Fruit fly (Drosophila melanogaster): ENCODE measurements around the gene Smyd3.

Smyd3 gene

dm6 chrX:2647472-2647883 is 38.8 kb upstream of the Smyd3 start (continued):
- no peak for TF ChIP-seq CG34224 (GFP tag; IDR thresholded peaks at IDR 0.05; ENCODE audit: partially characterized antibody)
- TF ChIP-seq lbe (GFP tag; optimal IDR thresholded peaks at IDR 0.05) = peak; percentile 76
- TF ChIP-seq HLHmδ (GFP tag; optimal IDR thresholded peaks at IDR 0.05) = no peak
- TF ChIP-seq ato (GFP tag; IDR thresholded peaks at IDR 0.05; ENCODE audit: partially characterized antibody) = no peak
- TF ChIP-seq CG14860 (GFP tag; IDR thresholded peaks at IDR 0.05; ENCODE audit: partially characterized antibody) = no peak
- TF ChIP-seq ara (GFP tag; IDR thresholded peaks at IDR 0.05) = peak; percentile 34; the same call in 1 of the 2 replicates
- TF ChIP-seq dati (GFP tag; IDR thresholded peaks at IDR 0.05) = no peak
- TF ChIP-seq CG7928 (GFP tag; optimal IDR thresholded peaks at IDR 0.05) = no peak
- TF ChIP-seq CG13123 (GFP tag; optimal IDR thresholded peaks at IDR 0.05) = no peak
- no peak for TF ChIP-seq CG14965 (GFP tag; optimal IDR thresholded peaks at IDR 0.05; ENCODE audit: borderline replicate concordance)
- no peak for TF ChIP-seq Scr (GFP tag; IDR thresholded peaks at IDR 0.05; ENCODE audit: partially characterized antibody)
- no peak for TF ChIP-seq Doc3 (GFP tag; IDR thresholded peaks at IDR 0.05; ENCODE audit: partially characterized antibody)
- TF ChIP-seq Fer3 (tag; optimal IDR thresholded peaks at IDR 0.05) = peak; percentile 65
- peak; percentile 31 for TF ChIP-seq Bdp1 (GFP tag; optimal IDR thresholded peaks at IDR 0.05)
- TF ChIP-seq schlank (tag; optimal IDR thresholded peaks at IDR 0.05) = peak; percentile 27
- peak; percentile 43 for TF ChIP-seq CG13624 (GFP tag; optimal IDR thresholded peaks at IDR 0.05)
- TF ChIP-seq CG13287 (GFP tag; IDR thresholded peaks at IDR 0.05; ENCODE audit: partially characterized antibody) = no peak
- TF ChIP-seq ken (GFP tag; IDR thresholded peaks at IDR 0.05) = peak; percentile 45; the same call in 1 of the 3 replicates
- no peak for TF ChIP-seq da (GFP tag; optimal IDR thresholded peaks at IDR 0.05)
- TF ChIP-seq CG13296 (GFP tag; optimal IDR thresholded peaks at IDR 0.05) = peak; percentile 68
- peak; percentile 38 for TF ChIP-seq gsb-n (tag; optimal IDR thresholded peaks at IDR 0.05)
- no peak for TF ChIP-seq wdn (GFP tag; IDR thresholded peaks at IDR 0.05)
- peak; percentile 58 for TF ChIP-seq CG3281 (GFP tag; optimal IDR thresholded peaks at IDR 0.05)
- no peak for TF ChIP-seq Sry-δ (GFP tag; optimal IDR thresholded peaks at IDR 0.05)
- TF ChIP-seq CG18764 (GFP tag; optimal IDR thresholded peaks at IDR 0.05) = peak; percentile 37
- TF ChIP-seq MTF-1 (GFP tag; optimal IDR thresholded peaks at IDR 0.05; ENCODE audit: borderline replicate concordance) = no peak
- peak; percentile 35 for TF ChIP-seq CHES-1-like (GFP tag; optimal IDR thresholded peaks at IDR 0.05)
- peak; percentile 29 for TF ChIP-seq caup (GFP tag; optimal IDR thresholded peaks at IDR 0.05; ENCODE audit: severe bottlenecking)
- TF ChIP-seq Asciz (GFP tag; optimal IDR thresholded peaks at IDR 0.05) = peak; percentile 3
- TF ChIP-seq CG12299 (tag; optimal IDR thresholded peaks at IDR 0.05) = peak; percentile 37
- no peak for TF ChIP-seq Hr78 (GFP tag; optimal IDR thresholded peaks at IDR 0.05)

- TF ChIP-seq Dek (tag; optimal IDR thresholded peaks at IDR 0.05) (peak; percentile 96), sisA (GFP tag; IDR thresholded peaks at IDR 0.05) (peak; percentile 96), CG6765 (GFP tag; optimal IDR thresholded peaks at IDR 0.05) (peak; percentile 94), CG4617 (GFP tag; optimal IDR thresholded peaks at IDR 0.05; ENCODE audit: borderline replicate concordance) (peak; percentile 88), run (tag; optimal IDR thresholded peaks at IDR 0.05) (peak; percentile 94), Scr (GFP tag; IDR thresholded peaks at IDR 0.05; ENCODE audit: partially characterized antibody) (peak; percentile 47; the same call in 1 of the 2 replicates), CG6791 (GFP tag; IDR thresholded peaks at IDR 0.05; ENCODE audit: partially characterized antibody) (peak; percentile 67; the same call in 2 of the 3 replicates), abd-A (tag; optimal IDR thresholded peaks at IDR 0.05) (peak; percentile 89), CG2889 (GFP tag; IDR thresholded peaks at IDR 0.05) (peak; percentile 93), Hmx (GFP tag; optimal IDR thresholded peaks at IDR 0.05) (peak; percentile 86), mld (GFP tag; IDR thresholded peaks at IDR 0.05; ENCODE audit: partially characterized antibody) (peak; percentile 60; the same call in 1 of the 3 replicates), Lpt (GFP tag; optimal IDR thresholded peaks at IDR 0.05) (no peak), Doc3 (GFP tag; IDR thresholded peaks at IDR 0.05; ENCODE audit: partially characterized antibody) (no peak), tin (GFP tag; optimal IDR thresholded peaks at IDR 0.05) (peak; percentile 94), Hr51 (GFP tag; optimal IDR thresholded peaks at IDR 0.05) (peak; percentile 96 to 98), Spps (tag; optimal IDR thresholded peaks at IDR 0.05) (peak; percentile 86), lola (GFP tag; optimal IDR thresholded peaks at IDR 0.05) (peak in 1 of 3 experiments; percentile 95), pan (optimal IDR thresholded peaks at IDR 0.05) (no peak), pan (GFP tag; optimal IDR thresholded peaks at IDR 0.05 in 1 of 2, IDR thresholded peaks at IDR 0.05 in 1 of 2) (peak in 1 of 2 experiments; percentile 97)
These were observed 37.5 kb upstream of the Smyd3 start for dm6 chrX:2646022-2646761.
